Fruit fly (Drosophila melanogaster): ENCODE measurements around the gene Gyc76C.

The Gyc76C gene

dm6 chr3L:19793438-19793998 is at the start of gene Gyc76C, which contains the start of the genes CG42637 and SREBP:
Gyc76C (minus strand) TSS chr3L:19793569.
CG42637 (minus strand) TSS chr3L:19793569.
SREBP (plus strand) TSS chr3L:19793935.
- TF ChIP-seq CG6175 (GFP tag; IDR thresholded peaks at IDR 0.05) = 0 out of 3 replicates have a peak, but pooled peaks have one; percentile 16
- no peak for TF ChIP-seq Doc2 (GFP tag; IDR thresholded peaks at IDR 0.05)
- no peak for TF ChIP-seq Dfd (GFP tag; optimal IDR thresholded peaks at IDR 0.05)
- TF ChIP-seq CG7745 (tag; optimal IDR thresholded peaks at IDR 0.05) = no peak
- peak; percentile 17 for TF ChIP-seq pfk (GFP tag; optimal IDR thresholded peaks at IDR 0.05)
- 0 out of 2 replicates have a peak, but pooled peaks have one; percentile 28 for TF ChIP-seq CG10321 (GFP tag; IDR thresholded peaks at IDR 0.05)
- TF ChIP-seq Lhr (GFP tag; optimal IDR thresholded peaks at IDR 0.05) = peak; percentile 93
- peak in 1 of 3 experiments; percentile 65 for TF ChIP-seq Stat92E (GFP tag; optimal IDR thresholded peaks at IDR 0.05)
- 0 out of 3 replicates have a peak, but pooled peaks have one; percentile 36 for TF ChIP-seq zfh1 (GFP tag; IDR thresholded peaks at IDR 0.05)
- no peak for TF ChIP-seq Aef1 (GFP tag; IDR thresholded peaks at IDR 0.05)
- peak; percentile 40 for TF ChIP-seq lab (GFP tag; optimal IDR thresholded peaks at IDR 0.05)
- TF ChIP-seq CG12104 (GFP tag; optimal IDR thresholded peaks at IDR 0.05) = peak; percentile 10
- TF ChIP-seq psq (GFP tag; optimal IDR thresholded peaks at IDR 0.05) = no peak
- peak; percentile 69 for TF ChIP-seq Opbp (GFP tag; IDR thresholded peaks at IDR 0.05; ENCODE audit: partially characterized antibody)
- TF ChIP-seq CG10267 (tag; optimal IDR thresholded peaks at IDR 0.05) = peak; percentile 66
- TF ChIP-seq CG10366 (GFP tag; IDR thresholded peaks at IDR 0.05) = peak; percentile 9; the same call in 1 of the 2 replicates
- no peak for TF ChIP-seq pho (GFP tag; optimal IDR thresholded peaks at IDR 0.05)
- TF ChIP-seq ash1 (GFP tag; optimal IDR thresholded peaks at IDR 0.05) = peak; percentile 71
- TF ChIP-seq cg (GFP tag; optimal IDR thresholded peaks at IDR 0.05) = peak; percentile 59
- TF ChIP-seq CG8765 (GFP tag; IDR thresholded peaks at IDR 0.05) = 0 out of 2 replicates have a peak, but pooled peaks have one; percentile 10
- peak; percentile 59; the same call in 2 of the 4 replicates for TF ChIP-seq chinmo (GFP tag; IDR thresholded peaks at IDR 0.05; ENCODE audit: partially characterized antibody)
- peak; percentile 53 to 89 for TF ChIP-seq crp (GFP tag; optimal IDR thresholded peaks at IDR 0.05)
- peak in 1 of 2 experiments; percentile 13 for TF ChIP-seq Pdp1 (GFP tag; optimal IDR thresholded peaks at IDR 0.05)
- peak; percentile 1 for TF ChIP-seq dmrt11E (tag; optimal IDR thresholded peaks at IDR 0.05)
- TF ChIP-seq sd (tag; optimal IDR thresholded peaks at IDR 0.05) = peak; percentile 97
- no peak for TF ChIP-seq CHES-1-like (GFP tag; optimal IDR thresholded peaks at IDR 0.05)
- TF ChIP-seq CG10431 (GFP tag; optimal IDR thresholded peaks at IDR 0.05) = peak; percentile 4
- TF ChIP-seq CG17186 (GFP tag; optimal IDR thresholded peaks at IDR 0.05) = peak; percentile 56
- peak; percentile 28 for TF ChIP-seq Hsf (GFP tag; optimal IDR thresholded peaks at IDR 0.05)
- peak; percentile 32 for TF ChIP-seq grau (tag; optimal IDR thresholded peaks at IDR 0.05)
- TF ChIP-seq Dad (GFP tag; optimal IDR thresholded peaks at IDR 0.05) = peak; percentile 48
- TF ChIP-seq unc-4 (GFP tag; IDR thresholded peaks at IDR 0.05; ENCODE audit: partially characterized antibody) = peak; percentile 47
- no peak for TF ChIP-seq CG16863 (GFP tag; optimal IDR thresholded peaks at IDR 0.05)
- TF ChIP-seq CG33213 (GFP tag; optimal IDR thresholded peaks at IDR 0.05) = peak; percentile 82
- TF ChIP-seq dati (GFP tag; IDR thresholded peaks at IDR 0.05) = no peak
- no peak for TF ChIP-seq D19A (tag; optimal IDR thresholded peaks at IDR 0.05)
- no peak for TF ChIP-seq trh (GFP tag; optimal IDR thresholded peaks at IDR 0.05)
- no peak for TF ChIP-seq MESR4 (GFP tag; optimal IDR thresholded peaks at IDR 0.05)
- peak; percentile 34 for TF ChIP-seq sug (tag; optimal IDR thresholded peaks at IDR 0.05)
- TF ChIP-seq Ets65A (GFP tag) = peak; percentile 5
- peak; percentile 27; the same call in 1 of the 2 replicates for TF ChIP-seq sna (GFP tag; IDR thresholded peaks at IDR 0.05; ENCODE audit: partially characterized antibody)
- peak; percentile 6 for TF ChIP-seq Side (GFP tag; optimal IDR thresholded peaks at IDR 0.05)
- TF ChIP-seq Hmr (GFP tag; optimal IDR thresholded peaks at IDR 0.05) = peak; percentile 69
- no peak for TF ChIP-seq bcd (GFP tag; optimal IDR thresholded peaks at IDR 0.05)
- peak; percentile 70; the same call in 1 of the 3 replicates for TF ChIP-seq CG6791 (GFP tag; IDR thresholded peaks at IDR 0.05; ENCODE audit: partially characterized antibody)
- no peak for TF ChIP-seq CG2129 (GFP tag; IDR thresholded peaks at IDR 0.05; ENCODE audit: partially characterized antibody)
- peak; percentile 98 for TF ChIP-seq CG8359 (GFP tag; optimal IDR thresholded peaks at IDR 0.05; ENCODE audit: borderline replicate concordance)
- peak; percentile 69 for TF ChIP-seq CG2116 (GFP tag; optimal IDR thresholded peaks at IDR 0.05)
